Fruit fly (Drosophila melanogaster): ENCODE measurements around the gene CG7720.

The CG7720 gene

dm6 chr3R:18719767-18720341, 75.1 kb downstream of the CG7720 start (continued):
- peak; percentile 74 for TF ChIP-seq CG11247 (GFP tag; IDR thresholded peaks at IDR 0.05)
- peak; percentile 84 for TF ChIP-seq sisA (GFP tag; IDR thresholded peaks at IDR 0.05)
- peak; percentile 62; the same call in 1 of the 2 replicates for TF ChIP-seq ap (GFP tag; IDR thresholded peaks at IDR 0.05)
- TF ChIP-seq btn (GFP tag; optimal IDR thresholded peaks at IDR 0.05), result peak; percentile 60
- TF ChIP-seq CG8281 (tag; optimal IDR thresholded peaks at IDR 0.05), result peak; percentile 59
- TF ChIP-seq Drgx (GFP tag; IDR thresholded peaks at IDR 0.05), result no peak
- peak; percentile 82 for TF ChIP-seq zf30C (GFP tag; optimal IDR thresholded peaks at IDR 0.05)
- no peak for TF ChIP-seq CG7963 (GFP tag; IDR thresholded peaks at IDR 0.05; ENCODE audit: partially characterized antibody)
- peak; percentile 80 for TF ChIP-seq CG12744 (GFP tag; optimal IDR thresholded peaks at IDR 0.05)
- peak; percentile 71 for TF ChIP-seq CG11560 (tag; IDR thresholded peaks at IDR 0.05)
- TF ChIP-seq CG3838 (GFP tag; optimal IDR thresholded peaks at IDR 0.05), result peak; percentile 46
- TF ChIP-seq CG2712 (tag; optimal IDR thresholded peaks at IDR 0.05), result peak; percentile 93
- TF ChIP-seq pho (GFP tag; optimal IDR thresholded peaks at IDR 0.05), result peak; percentile 82
- TF ChIP-seq dpn (GFP tag; optimal IDR thresholded peaks at IDR 0.05), result peak; percentile 83 to 86
- peak; percentile 94 for TF ChIP-seq CG13894 (tag; optimal IDR thresholded peaks at IDR 0.05)
- no peak for TF ChIP-seq CG3065 (GFP tag; optimal IDR thresholded peaks at IDR 0.05)
- peak; percentile 27 for TF ChIP-seq Lhr (GFP tag; optimal IDR thresholded peaks at IDR 0.05)
- TF ChIP-seq chinmo (GFP tag; IDR thresholded peaks at IDR 0.05; ENCODE audit: partially characterized antibody), result no peak
- peak; percentile 65 for TF ChIP-seq salm (tag; optimal IDR thresholded peaks at IDR 0.05)
- peak; percentile 74 for TF ChIP-seq crc (GFP tag; optimal IDR thresholded peaks at IDR 0.05)
- TF ChIP-seq prd (optimal IDR thresholded peaks at IDR 0.05), result no peak
- peak; percentile 87 for TF ChIP-seq prd (GFP tag; IDR thresholded peaks at IDR 0.05)
- TF ChIP-seq yki (optimal IDR thresholded peaks at IDR 0.05), result no peak
- TF ChIP-seq CG17359 (tag; optimal IDR thresholded peaks at IDR 0.05), result peak; percentile 90
- TF ChIP-seq Ets65A (GFP tag), result peak; percentile 93
- TF ChIP-seq CG9609 (GFP tag; optimal IDR thresholded peaks at IDR 0.05), result peak; percentile 71
- peak; percentile 88 for TF ChIP-seq grau (tag; optimal IDR thresholded peaks at IDR 0.05)
- TF ChIP-seq bbx (GFP tag; IDR thresholded peaks at IDR 0.05; ENCODE audit: partially characterized antibody), result no peak
- TF ChIP-seq Dek (tag; optimal IDR thresholded peaks at IDR 0.05), result peak; percentile 89
- peak; percentile 73 for TF ChIP-seq pum (GFP tag; optimal IDR thresholded peaks at IDR 0.05)
- TF ChIP-seq CG9437 (GFP tag; optimal IDR thresholded peaks at IDR 0.05), result peak; percentile 70
- peak; percentile 96 for TF ChIP-seq sens (GFP tag)
- no peak for TF ChIP-seq Trl (optimal IDR thresholded peaks at IDR 0.05)
- TF ChIP-seq Trl (GFP tag; optimal IDR thresholded peaks at IDR 0.05), result peak; percentile 71
- peak; percentile 70 for TF ChIP-seq CG7357 (GFP tag; IDR thresholded peaks at IDR 0.05)
- TF ChIP-seq hb (GFP tag; IDR thresholded peaks at IDR 0.05; ENCODE audit: partially characterized antibody), result no peak
- TF ChIP-seq NC2α (GFP tag; optimal IDR thresholded peaks at IDR 0.05), result peak; percentile 39
- peak; percentile 81 for TF ChIP-seq Antp (GFP tag; optimal IDR thresholded peaks at IDR 0.05)
- peak; percentile 67 to 89 for TF ChIP-seq Hr51 (GFP tag; optimal IDR thresholded peaks at IDR 0.05)
- TF ChIP-seq CG8388 (GFP tag; optimal IDR thresholded peaks at IDR 0.05), result peak; percentile 81
- TF ChIP-seq CG13424 (tag; optimal IDR thresholded peaks at IDR 0.05), result peak; percentile 92
- peak; percentile 87 for TF ChIP-seq CG5180 (GFP tag; optimal IDR thresholded peaks at IDR 0.05)
- no peak for TF ChIP-seq Dref (GFP tag; IDR thresholded peaks at IDR 0.05)
- TF ChIP-seq chn (GFP tag; optimal IDR thresholded peaks at IDR 0.05), result peak; percentile 70
- TF ChIP-seq Hand (GFP tag; optimal IDR thresholded peaks at IDR 0.05), result peak; percentile 94
- TF ChIP-seq Bdp1 (GFP tag; optimal IDR thresholded peaks at IDR 0.05), result peak; percentile 65
- TF ChIP-seq CG1603 (tag; optimal IDR thresholded peaks at IDR 0.05), result peak; percentile 87
- TF ChIP-seq Rx (GFP tag; IDR thresholded peaks at IDR 0.05), result peak; percentile 72
- peak; percentile 82 for TF ChIP-seq Hsf (GFP tag; optimal IDR thresholded peaks at IDR 0.05)
- peak; percentile 52; the same call in 1 of the 2 replicates for TF ChIP-seq sens-2 (GFP tag; IDR thresholded peaks at IDR 0.05)
- peak; percentile 66; the same call in 2 of the 3 replicates for TF ChIP-seq so (GFP tag; IDR thresholded peaks at IDR 0.05)
- TF ChIP-seq fru (optimal IDR thresholded peaks at IDR 0.05), result no peak

All from whole organism, embryonic.